Fruit fly (Drosophila melanogaster) whole organism, embryonic: Measurements from ENCODE around the gene CG13012.

Experiments
- CG10565 ChIP-seq: fragments of 200-800 bp; sonication (Bioruptor generic); optimal IDR thresholded peaks from 3 replicates; lab custom pipeline; 2016; ENCODE audit warnings: missing biosample characterization, mild to moderate bottlenecking, missing genetic modification characterization
- CG10979 ChIP-seq: fragments of 200-800 bp; sonication (Bioruptor generic); optimal IDR thresholded peaks from 2 replicates; lab custom pipeline; 2018; ENCODE audit warnings: missing biosample characterization, mild to moderate bottlenecking, missing genetic modification characterization, moderate library complexity
- CG11504 ChIP-seq: fragments of 200-800 bp; sonication (Bioruptor generic); optimal IDR thresholded peaks from 3 replicates; lab custom pipeline; 2019; ENCODE audit warnings: missing biosample characterization, mild to moderate bottlenecking, missing genetic modification characterization, moderate library complexity
- CG12104 ChIP-seq: fragments of 200-800 bp; sonication (Bioruptor generic); optimal IDR thresholded peaks from 3 replicates; lab custom pipeline; 2016; ENCODE audit warnings: missing biosample characterization, missing genetic modification characterization
- CG12391 ChIP-seq: fragments of 200-800 bp; sonication (Bioruptor generic); optimal IDR thresholded peaks from 3 replicates; lab custom pipeline; 2018; ENCODE audit warnings: missing biosample characterization, mild to moderate bottlenecking, missing genetic modification characterization, moderate library complexity
- CG13894 ChIP-seq: fragments of 200-800 bp; sonication (Bioruptor generic); optimal IDR thresholded peaks from 3 replicates; lab custom pipeline; 2018; ENCODE audit warnings: missing biosample characterization, mild to moderate bottlenecking, missing genetic modification characterization, moderate library complexity
- CG17361 ChIP-seq: fragments of 200-800 bp; sonication (Bioruptor generic); IDR thresholded peaks from 3 replicates; pipeline ENCODE4 v1.3.6; 2022; ENCODE audit warnings: missing biosample characterization, missing genetic modification characterization
- CG18262 ChIP-seq: fragments of 200-800 bp; optimal IDR thresholded peaks from 3 replicates; lab custom pipeline; 2019; ENCODE audit warnings: missing biosample characterization, mild to moderate bottlenecking, missing genetic modification characterization, moderate library complexity
- CG2202 ChIP-seq: fragments of 200-800 bp; sonication (Bioruptor generic); optimal IDR thresholded peaks from 2 replicates; lab custom pipeline; 2018; ENCODE audit warnings: missing biosample characterization, mild to moderate bottlenecking, missing genetic modification characterization
- CG2712 ChIP-seq: fragments of 200-800 bp; optimal IDR thresholded peaks from 3 replicates; lab custom pipeline; 2019; ENCODE audit warnings: missing biosample characterization, mild to moderate bottlenecking, missing genetic modification characterization, moderate library complexity
- CG31441 ChIP-seq: fragments of 200-800 bp; sonication (Bioruptor generic); IDR thresholded peaks from 2 replicates; pipeline ENCODE4 v1.3.6; 2022; ENCODE audit warnings: missing biosample characterization, missing genetic modification characterization
- CG32532 ChIP-seq: fragments of 200-800 bp; sonication (Bioruptor generic); IDR thresholded peaks from 2 replicates; pipeline ENCODE4 v1.3.6; 2022; ENCODE audit warnings: missing biosample characterization, missing genetic modification characterization
- CG3838 ChIP-seq: fragments of 200-800 bp; sonication (Bioruptor generic); optimal IDR thresholded peaks from 3 replicates; lab custom pipeline; 2016; ENCODE audit warnings: missing biosample characterization, missing genetic modification characterization
- CG4360 ChIP-seq: fragments of 200-800 bp; sonication (Bioruptor generic); IDR thresholded peaks from 2 replicates; pipeline ENCODE4 v1.3.6; 2022; ENCODE audit warnings: missing biosample characterization, missing genetic modification characterization
- CG6689 ChIP-seq: fragments of 200-800 bp; sonication (Bioruptor generic); IDR thresholded peaks from 2 replicates; pipeline ENCODE4 v1.3.6; 2022; ENCODE audit warnings: missing biosample characterization, missing genetic modification characterization
- CG7556 ChIP-seq: fragments of 200-800 bp; sonication (Bioruptor generic); optimal IDR thresholded peaks from 2 replicates; lab custom pipeline; 2017; ENCODE audit warnings: missing biosample characterization, mild to moderate bottlenecking, missing genetic modification characterization
- CG7839 ChIP-seq: fragments of 200-800 bp; sonication (Bioruptor generic); optimal IDR thresholded peaks from 3 replicates; lab custom pipeline; 2018; ENCODE audit warnings: missing biosample characterization, mild to moderate bottlenecking, missing genetic modification characterization, moderate library complexity
- Dll ChIP-seq: fragments of 200-800 bp; sonication (Bioruptor generic); IDR thresholded peaks from 4 replicates; pipeline ENCODE4 v1.3.6; 2022; ENCODE audit warnings: missing biosample characterization, missing genetic modification characterization; ENCODE audit not compliant: partially characterized antibody
- Hr51 ChIP-seq, 2 experiments: fragments of 200-800 bp; sonication (Bioruptor generic); optimal IDR thresholded peaks; 2 replicates in 1 of 2; 3 replicates in 1 of 2; lab custom pipeline; 2016 to 2018; ENCODE audit warnings: missing biosample characterization in 2 of 2, missing genetic modification characterization in 2 of 2, mild to moderate bottlenecking in 1 of 2, moderate library complexity in 1 of 2
- Oli ChIP-seq: fragments of 200-800 bp; sonication (Bioruptor generic); optimal IDR thresholded peaks from 2 replicates; lab custom pipeline; 2018; ENCODE audit warnings: missing biosample characterization, mild to moderate bottlenecking, missing genetic modification characterization, moderate library complexity
- PHDP ChIP-seq: fragments of 200-800 bp; sonication (Bioruptor generic); optimal IDR thresholded peaks from 3 replicates; lab custom pipeline; 2018; ENCODE audit warnings: missing biosample characterization, mild to moderate bottlenecking, missing genetic modification characterization, moderate library complexity
- Sox102F ChIP-seq: fragments of 200-800 bp; sonication (Bioruptor generic); optimal IDR thresholded peaks from 2 replicates; lab custom pipeline; 2018; ENCODE audit warnings: missing biosample characterization, mild to moderate bottlenecking, missing genetic modification characterization, moderate library complexity
- bigmax ChIP-seq: fragments of 200-800 bp; sonication (Bioruptor generic); optimal IDR thresholded peaks from 2 replicates; lab custom pipeline; 2018; ENCODE audit warnings: missing biosample characterization, mild to moderate bottlenecking, missing genetic modification characterization
- dmrt11E ChIP-seq: fragments of 200-800 bp; sonication (Bioruptor generic); optimal IDR thresholded peaks from 3 replicates; lab custom pipeline; 2018; ENCODE audit warnings: missing biosample characterization, mild to moderate bottlenecking, missing genetic modification characterization, moderate library complexity
- gem ChIP-seq: fragments of 200-800 bp; sonication (Bioruptor generic); optimal IDR thresholded peaks from 2 replicates; lab custom pipeline; 2019; ENCODE audit warnings: missing biosample characterization, mild to moderate bottlenecking, missing genetic modification characterization, moderate library complexity
- grau ChIP-seq: fragments of 200-800 bp; optimal IDR thresholded peaks from 3 replicates; lab custom pipeline; 2019; ENCODE audit warnings: missing biosample characterization, mild to moderate bottlenecking, missing genetic modification characterization, moderate library complexity
- gro ChIP-seq: fragments of 200-800 bp; sonication (Bioruptor generic); optimal IDR thresholded peaks from 2 replicates; lab custom pipeline; 2016; ENCODE audit warnings: missing biosample characterization, missing genetic modification characterization
- hkb ChIP-seq, 2 experiments: fragments of 200-800 bp in 1 of 2; fragments of >200 bp in 1 of 2; sonication (Bioruptor generic) in 1 of 2; IDR thresholded peaks in 1 of 2; optimal IDR thresholded peaks in 1 of 2; 2 replicates each; pipeline versions ENCODE4 v1.3.6 to Lab custom; 2017 to 2022; ENCODE audit warnings: missing biosample characterization in 1 of 2, missing genetic modification characterization in 1 of 2
- p53 ChIP-seq: fragments of 200-800 bp; sonication (Bioruptor generic); optimal IDR thresholded peaks from 2 replicates; lab custom pipeline; 2016; ENCODE audit warnings: missing biosample characterization, missing genetic modification characterization
- peb ChIP-seq: fragments of 200-800 bp; sonication (Bioruptor generic); IDR thresholded peaks from 2 replicates; pipeline ENCODE4 v1.3.6; 2022; ENCODE audit warnings: missing biosample characterization, missing genetic modification characterization
- phol ChIP-seq: fragments of 200-800 bp; sonication (Bioruptor generic); optimal IDR thresholded peaks from 3 replicates; lab custom pipeline; 2018; ENCODE audit warnings: missing biosample characterization, mild to moderate bottlenecking, missing genetic modification characterization, moderate library complexity
- repo ChIP-seq: fragments of 200-800 bp; sonication (Bioruptor generic); optimal IDR thresholded peaks from 2 replicates; lab custom pipeline; 2016; ENCODE audit warnings: missing biosample characterization, missing genetic modification characterization
- sens ChIP-seq: fragments of 200-800 bp; sonication (Bioruptor generic); peaks from one replicate; lab custom pipeline; 2016; ENCODE audit warnings: missing biosample characterization, missing genetic modification characterization
- slbo ChIP-seq: fragments of 200-800 bp; sonication (Bioruptor generic); IDR thresholded peaks from 2 replicates; pipeline ENCODE4 v1.3.6; 2022; ENCODE audit warnings: missing biosample characterization, missing genetic modification characterization
- sna ChIP-seq: fragments of 200-800 bp; sonication (Bioruptor generic); IDR thresholded peaks from 2 replicates; pipeline ENCODE4 v1.3.6; 2022; ENCODE audit warnings: missing biosample characterization, missing genetic modification characterization; ENCODE audit not compliant: partially characterized antibody
- twi ChIP-seq: fragments of 200-800 bp; optimal IDR thresholded peaks from 2 replicates; lab custom pipeline; 2019; ENCODE audit warnings: missing biosample characterization, mild to moderate bottlenecking, missing genetic modification characterization, moderate library complexity

CG13012 gene

dm6 chrX:16678845-16679347 lies 2.3 kb upstream of the CG13012 start, which contains the start of the genes CG13010 and sing:
TSS of gene CG13010 (minus strand) at chrX:16678945.
TSS of gene sing (plus strand) at chrX:16679297.
- TF ChIP-seq Dll (GFP tag; lab: Robert Waterston, UW), result no peak
- peak; percentile 80 for TF ChIP-seq CG2712 (tag; lab: Kevin White, UChicago)
- TF ChIP-seq repo (GFP tag; lab: Kevin White, UChicago), result no peak
- no peak for TF ChIP-seq hkb (optimal IDR thresholded peaks at IDR 0.05; lab: Kevin White, UChicago)
- no peak for TF ChIP-seq hkb (GFP tag; IDR thresholded peaks at IDR 0.05; lab: Robert Waterston, UW)
- TF ChIP-seq CG12104 (GFP tag; lab: Kevin White, UChicago), result no peak
- TF ChIP-seq peb (GFP tag; lab: Robert Waterston, UW), result no peak
- peak; percentile 41 for TF ChIP-seq twi (tag; lab: Kevin White, UChicago)
- TF ChIP-seq CG4360 (GFP tag; lab: Robert Waterston, UW), result 0 out of 2 replicates have a peak, but pooled peaks have one; percentile 11
- no peak for TF ChIP-seq bigmax
- peak; percentile 52 for TF ChIP-seq sens (GFP tag; lab: Kevin White, UChicago)

- 0 out of 2 replicates have a peak, but pooled peaks have one; percentile 13 for TF ChIP-seq CG32532 (GFP tag; lab: Robert Waterston, UW)
- TF ChIP-seq CG2202 (tag; lab: Kevin White, UChicago), result no peak
- TF ChIP-seq Sox102F (GFP tag; lab: Kevin White, UChicago), result peak; percentile 17
- TF ChIP-seq CG3838 (GFP tag; lab: Kevin White, UChicago), result no peak
- TF ChIP-seq CG18262 (tag; lab: Kevin White, UChicago), result peak; percentile 16
- peak; percentile 30; the same call in 1 of the 2 replicates for TF ChIP-seq slbo (GFP tag; lab: Robert Waterston, UW)
- no peak for TF ChIP-seq CG10565 (GFP tag; lab: Kevin White, UChicago)
- TF ChIP-seq gro, result no peak
- TF ChIP-seq CG10979 (tag; lab: Kevin White, UChicago), result peak; percentile 7
- TF ChIP-seq CG13894 (tag; lab: Kevin White, UChicago), result no peak
- TF ChIP-seq gem, result peak; percentile 43
- peak; percentile 6 for TF ChIP-seq phol (tag; lab: Kevin White, UChicago)
- TF ChIP-seq CG6689 (GFP tag; lab: Robert Waterston, UW), result 0 out of 2 replicates have a peak, but pooled peaks have one; percentile 22
- TF ChIP-seq CG7556, result peak; percentile 22
- TF ChIP-seq Oli (tag; lab: Kevin White, UChicago), result peak; percentile 2
- peak; percentile 20 for TF ChIP-seq PHDP
- TF ChIP-seq CG31441 (GFP tag; lab: Robert Waterston, UW), result 0 out of 2 replicates have a peak, but pooled peaks have one; percentile 22
- TF ChIP-seq dmrt11E (tag; lab: Kevin White, UChicago), result peak; percentile 22
- no peak for TF ChIP-seq p53 (GFP tag; lab: Kevin White, UChicago)
- peak in 1 of 2 experiments; percentile 29 for TF ChIP-seq Hr51 (GFP tag; optimal IDR thresholded peaks at IDR 0.05; lab: Kevin White, UChicago)
- peak; percentile 11 for TF ChIP-seq CG12391 (tag; lab: Kevin White, UChicago)
- no peak for TF ChIP-seq sna (GFP tag; lab: Robert Waterston, UW)
- TF ChIP-seq CG11504 (tag; lab: Kevin White, UChicago), result peak; percentile 32
- TF ChIP-seq CG17361 (GFP tag; lab: Robert Waterston, UW), result 0 out of 3 replicates have a peak, but pooled peaks have one; percentile 30
- TF ChIP-seq grau (tag; lab: Kevin White, UChicago), result peak; percentile 20
- peak; percentile 13 for TF ChIP-seq CG2712 (tag; lab: Kevin White, UChicago)
- peak; percentile 12 for TF ChIP-seq CG7839
Observed at dm6 chrX:16677163-16677562, 610 bp upstream of the CG13012 start.
